Worm (Caenorhabditis elegans): ENCODE results near the gene dct-16.

- no peak for TF ChIP-seq him-1 (tag; optimal IDR thresholded peaks at IDR 0.05)
- TF ChIP-seq W03F9.2 (tag; optimal IDR thresholded peaks at IDR 0.05), result no peak
Observed at ce11 chrV:20470385-20470784, 28.5 kb downstream of the dct-16 start, which contains the start of gene B0250.8.

Measured in whole organism, L4/young adult.